Worm (Caenorhabditis elegans): ENCODE data around the gene F52B10.3.

DNA sequence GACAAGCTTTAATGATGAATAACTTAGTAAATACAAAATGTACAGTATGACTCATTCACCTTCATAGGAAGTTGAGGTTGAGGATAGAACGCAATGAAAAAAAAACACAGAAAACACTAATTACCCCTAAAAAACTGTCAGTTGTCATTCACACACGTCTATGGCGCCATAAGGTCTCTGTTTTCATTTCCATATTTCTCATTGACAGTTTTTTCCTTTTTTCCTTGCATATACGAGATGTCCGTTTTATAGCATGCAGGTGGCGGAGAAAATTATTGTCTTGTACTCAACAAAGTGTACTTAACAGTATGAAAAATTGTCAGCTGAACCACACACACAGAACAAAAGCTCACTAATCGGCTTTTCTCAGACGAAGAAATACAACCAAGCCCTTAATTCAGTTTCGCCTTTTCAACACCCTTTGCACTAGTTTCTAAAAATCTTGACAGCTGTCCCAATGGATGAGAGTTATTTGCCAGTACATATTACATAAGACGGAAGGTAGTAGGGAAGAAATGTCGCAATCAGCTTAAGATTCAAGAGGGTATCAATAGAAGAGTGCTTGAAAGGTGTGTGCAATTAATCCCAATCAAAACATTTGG is 24.5 kb upstream of the F52B10.3 start:
- TF ChIP-seq nhr-25 (tag; optimal IDR thresholded peaks at IDR 0.05) (no peak), aly-2 (tag; optimal IDR thresholded peaks at IDR 0.05) (no peak), ceh-16 (tag; optimal IDR thresholded peaks at IDR 0.05) (no peak), mdl-1 (tag; optimal IDR thresholded peaks at IDR 0.05) (no peak), nhr-21 (tag; optimal IDR thresholded peaks at IDR 0.05) (no peak), elt-3 (tag; optimal IDR thresholded peaks at IDR 0.05) (no peak), F13H6.1 (tag; optimal IDR thresholded peaks at IDR 0.05) (no peak)
